Worm (Caenorhabditis elegans) whole organism, L4 larva: ENCODE data around the gene dna-2.

ENCODE experiments used
- D1046.2 ChIP-seq: fragments of 200-800 bp; sonication (Bioruptor generic); IDR thresholded peaks from 2 replicates; pipeline ENCODE4 v1.3.6; 2022; ENCODE audit warnings: missing genetic modification characterization, missing compliant biosample characterization
- F49E8.2 ChIP-seq: sonication (generic microtip); optimal IDR thresholded peaks from 2 replicates; lab custom pipeline; 2016; ENCODE audit warnings: missing compliant biosample characterization, mild to moderate bottlenecking, missing genetic modification characterization, borderline replicate concordance
- T20F7.1 ChIP-seq: fragments of 200-800 bp; sonication (Bioruptor generic); optimal IDR thresholded peaks from 2 replicates; lab custom pipeline; 2018; ENCODE audit warnings: mild to moderate bottlenecking, missing genetic modification characterization, missing compliant biosample characterization
- T26A8.4 ChIP-seq: fragments of 200-800 bp; sonication (Bioruptor generic); IDR thresholded peaks from 2 replicates; pipeline ENCODE4 v1.3.6; 2022; ENCODE audit warnings: missing genetic modification characterization, missing compliant biosample characterization
- Y48G9A.11 ChIP-seq: fragments of 200-800 bp; sonication (Bioruptor generic); IDR thresholded peaks from 2 replicates; pipeline ENCODE4 v1.3.6; 2022; ENCODE audit warnings: missing genetic modification reagents, missing genetic modification characterization, missing compliant biosample characterization
- Y75B8A.6 ChIP-seq: fragments of 200-800 bp; sonication (Bioruptor generic); IDR thresholded peaks from 2 replicates; pipeline ENCODE4 v1.3.6; 2022; ENCODE audit warnings: missing genetic modification reagents, missing genetic modification characterization, missing compliant biosample characterization
- ZK546.5 ChIP-seq, 2 experiments: sonication (generic microtip); optimal IDR thresholded peaks; 2 replicates each; lab custom pipeline; 2017; ENCODE audit warnings: missing biosample characterization in 2 of 2, missing genetic modification characterization in 2 of 2
- aha-1 ChIP-seq: fragments of 150-350 bp; peaks from one replicate; lab custom pipeline; 2014; ENCODE audit warnings: missing biosample characterization, missing genetic modification characterization
- aly-2 ChIP-seq: sonication (generic microtip); optimal IDR thresholded peaks from 2 replicates; lab custom pipeline; 2018; ENCODE audit warnings: missing biosample characterization, missing genetic modification characterization
- ama-1 ChIP-seq: fragments of 150-350 bp; optimal IDR thresholded peaks from 2 replicates; lab custom pipeline; 2014; ENCODE audit warnings: inconsistent platforms, mixed read lengths
- arid-1 ChIP-seq: fragments of 200-800 bp; sonication (Bioruptor generic); conservative IDR thresholded peaks from 2 replicates; pipeline ENCODE4 v1.3.6; 2022; ENCODE audit warnings: missing genetic modification reagents, missing genetic modification characterization, missing compliant biosample characterization
- ceh-20 ChIP-seq: fragments of 200-800 bp; sonication (Bioruptor generic); IDR thresholded peaks from 2 replicates; pipeline ENCODE4 v1.3.6; 2022; ENCODE audit warnings: missing genetic modification reagents, missing genetic modification characterization, missing compliant biosample characterization
- ceh-28 ChIP-seq: fragments of 150-350 bp; optimal IDR thresholded peaks from 2 replicates; lab custom pipeline; 2014; ENCODE audit warnings: missing biosample characterization, missing genetic modification reagents, missing genetic modification characterization
- ceh-62 ChIP-seq: sonication (generic microtip); optimal IDR thresholded peaks from 2 replicates; lab custom pipeline; 2017; ENCODE audit warnings: missing biosample characterization, missing genetic modification characterization
- ctbp-1 ChIP-seq: fragments of 200-800 bp; sonication (Bioruptor generic); IDR thresholded peaks from 2 replicates; pipeline ENCODE4 v1.3.6; 2022; ENCODE audit warnings: missing genetic modification reagents, missing genetic modification characterization, missing compliant biosample characterization
- daf-12 ChIP-seq: fragments of 150-350 bp; optimal IDR thresholded peaks from 2 replicates; lab custom pipeline; 2014; ENCODE audit warnings: missing biosample characterization, missing genetic modification reagents, missing genetic modification characterization
- daf-16 ChIP-seq, 3 experiments: sonication (generic microtip); optimal IDR thresholded peaks; 2 replicates each; lab custom pipeline; 2016 to 2017; ENCODE audit warnings: missing genetic modification characterization in 3 of 3, missing genetic modification reagents in 3 of 3, mild to moderate bottlenecking in 2 of 3, missing compliant biosample characterization in 2 of 3, missing biosample characterization in 1 of 3, moderate library complexity in 1 of 3
- daf-8 ChIP-seq: fragments of 200-800 bp; sonication (Bioruptor generic); IDR thresholded peaks from 2 replicates; pipeline ENCODE4 v1.3.6; 2022; ENCODE audit warnings: missing genetic modification characterization, missing compliant biosample characterization
- dmd-6 ChIP-seq: fragments of 200-800 bp; sonication (Bioruptor generic); IDR thresholded peaks from 2 replicates; pipeline ENCODE4 v1.3.6; 2022; ENCODE audit warnings: missing genetic modification reagents, missing genetic modification characterization, missing compliant biosample characterization
- dmd-9 ChIP-seq: fragments of 200-800 bp; sonication (Bioruptor generic); IDR thresholded peaks from 2 replicates; pipeline ENCODE4 v1.3.6; 2022; ENCODE audit warnings: missing genetic modification reagents, missing genetic modification characterization, missing compliant biosample characterization
- dve-1 ChIP-seq: sonication (generic microtip); optimal IDR thresholded peaks from 2 replicates; lab custom pipeline; 2017; ENCODE audit warnings: antibody characterized with exemption, mild to moderate bottlenecking, missing genetic modification characterization, missing compliant biosample characterization; ENCODE audit not compliant: insufficient read depth
- egl-43 ChIP-seq: fragments of 200-800 bp; sonication (Bioruptor generic); IDR thresholded peaks from 2 replicates; pipeline ENCODE4 v1.3.6; 2022; ENCODE audit warnings: missing genetic modification reagents, missing genetic modification characterization, missing compliant biosample characterization
- hlh-11 ChIP-seq: fragments of 200-800 bp; sonication (Bioruptor generic); optimal IDR thresholded peaks from 2 replicates; lab custom pipeline; 2018; ENCODE audit warnings: mild to moderate bottlenecking, missing genetic modification characterization, missing compliant biosample characterization
- hlh-30 ChIP-seq: sonication (generic microtip); optimal IDR thresholded peaks from 2 replicates; lab custom pipeline; 2017; ENCODE audit warnings: antibody characterized with exemption, mild to moderate bottlenecking, missing genetic modification characterization, missing compliant biosample characterization; ENCODE audit not compliant: insufficient read depth
- lin-1 ChIP-seq: fragments of 200-800 bp; sonication (Bioruptor generic); IDR thresholded peaks from 2 replicates; pipeline ENCODE4 v1.3.6; 2022; ENCODE audit warnings: missing genetic modification reagents, missing genetic modification characterization, missing compliant biosample characterization
- lin-13 ChIP-seq: fragments of 150-350 bp; optimal IDR thresholded peaks from 2 replicates; lab custom pipeline; 2014; ENCODE audit warnings: missing biosample characterization, missing genetic modification reagents, missing genetic modification characterization
- lin-15B ChIP-seq: fragments of 150-350 bp; sonication (generic microtip); optimal IDR thresholded peaks from 3 replicates; lab custom pipeline; 2014; ENCODE audit warnings: missing biosample characterization, missing genetic modification characterization
- madf-5 ChIP-seq, 2 experiments: fragments of 200-800 bp; sonication (Bioruptor generic); IDR thresholded peaks; 2 replicates each; pipeline ENCODE4 v1.3.6; 2022; ENCODE audit warnings: missing compliant biosample characterization in 2 of 2, missing genetic modification characterization in 2 of 2
- madf-9 ChIP-seq: fragments of 200-800 bp; sonication (Bioruptor generic); conservative IDR thresholded peaks from 2 replicates; pipeline ENCODE4 v1.3.6; 2022; ENCODE audit warnings: missing genetic modification reagents, missing genetic modification characterization, missing compliant biosample characterization
- mdt-29 ChIP-seq: fragments of 200-800 bp; sonication (Bioruptor generic); IDR thresholded peaks from 2 replicates; pipeline ENCODE4 v1.3.6; 2022; ENCODE audit warnings: missing genetic modification reagents, missing genetic modification characterization, missing compliant biosample characterization
- mep-1 ChIP-seq: fragments of 150-350 bp; sonication (generic microtip); optimal IDR thresholded peaks from 3 replicates; lab custom pipeline; 2014; ENCODE audit warnings: missing biosample characterization, missing genetic modification characterization
- nhr-102 ChIP-seq: sonication (generic microtip); optimal IDR thresholded peaks from 2 replicates; lab custom pipeline; 2016; ENCODE audit warnings: mild to moderate bottlenecking, missing genetic modification characterization, moderate library complexity, missing compliant biosample characterization
- pha-4 ChIP-seq, 2 experiments: fragments of 150-350 bp in 1 of 2; fragments of 200-800 bp in 1 of 2; sonication (Bioruptor generic) in 1 of 2; IDR thresholded peaks in 1 of 2; optimal IDR thresholded peaks in 1 of 2; 2 replicates each; pipeline versions ENCODE4 v1.3.6 to Lab custom; 2014 to 2022; ENCODE audit warnings: missing genetic modification characterization in 2 of 2, missing genetic modification reagents in 2 of 2, missing biosample characterization in 1 of 2, missing compliant biosample characterization in 1 of 2
- rbr-2 ChIP-seq: sonication (generic microtip); optimal IDR thresholded peaks from 2 replicates; lab custom pipeline; 2016; ENCODE audit warnings: missing genotype, missing genetic modification characterization, missing compliant biosample characterization
- sdz-12 ChIP-seq: fragments of 200-800 bp; sonication (Bioruptor generic); optimal IDR thresholded peaks from 2 replicates; lab custom pipeline; 2018; ENCODE audit warnings: mild to moderate bottlenecking, missing genetic modification characterization, missing compliant biosample characterization
- set-16 ChIP-seq: fragments of 200-800 bp; sonication (Bioruptor generic); IDR thresholded peaks from 2 replicates; pipeline ENCODE4 v1.3.6; 2022; ENCODE audit warnings: missing genetic modification reagents, missing genetic modification characterization, missing compliant biosample characterization
- spr-1 ChIP-seq: sonication (generic microtip); optimal IDR thresholded peaks from 2 replicates; lab custom pipeline; 2016; ENCODE audit warnings: mild to moderate bottlenecking, missing genetic modification characterization, missing compliant biosample characterization
- spr-3 ChIP-seq: fragments of 200-800 bp; sonication (Bioruptor generic); optimal IDR thresholded peaks from 2 replicates; lab custom pipeline; 2018; ENCODE audit warnings: mild to moderate bottlenecking, missing genetic modification characterization, missing compliant biosample characterization
- tag-97 ChIP-seq: fragments of 200-800 bp; sonication (Bioruptor generic); IDR thresholded peaks from 2 replicates; pipeline ENCODE4 v1.3.6; 2022; ENCODE audit warnings: missing genetic modification characterization, missing compliant biosample characterization
- tra-1 ChIP-seq: fragments of 200-800 bp; sonication (Bioruptor generic); IDR thresholded peaks from 2 replicates; pipeline ENCODE4 v1.3.6; 2022; ENCODE audit warnings: missing genetic modification reagents, missing genetic modification characterization, missing compliant biosample characterization
- unc-62 ChIP-seq, 3 experiments: fragments of 150-350 bp in 1 of 3; sonication (generic microtip); optimal IDR thresholded peaks in 2 of 3; peaks in 1 of 3; 1 replicate in 1 of 3; 2 replicates in 2 of 3; lab custom pipeline; 2014 to 2017; ENCODE audit warnings: missing biosample characterization in 3 of 3, missing genetic modification characterization in 3 of 3, missing genetic modification reagents in 3 of 3, missing genotype in 1 of 3
- zfp-2 ChIP-seq: sonication (generic microtip); optimal IDR thresholded peaks from 2 replicates; lab custom pipeline; 2016; ENCODE audit warnings: mild to moderate bottlenecking, missing genetic modification characterization, missing compliant biosample characterization
- zfp-3 ChIP-seq: fragments of 200-800 bp; sonication (Bioruptor generic); conservative IDR thresholded peaks from 2 replicates; pipeline ENCODE4 v1.3.6; 2022; ENCODE audit warnings: missing genetic modification reagents, missing genetic modification characterization, missing compliant biosample characterization
- zip-11 ChIP-seq: fragments of 200-800 bp; sonication (Bioruptor generic); IDR thresholded peaks from 2 replicates; pipeline ENCODE4 v1.3.6; 2022; ENCODE audit warnings: missing genetic modification characterization, missing compliant biosample characterization
- zip-2 ChIP-seq: fragments of 150-350 bp; optimal IDR thresholded peaks from 2 replicates; lab custom pipeline; 2014; ENCODE audit warnings: missing biosample characterization, missing genetic modification characterization
- ztf-7 ChIP-seq: fragments of 150-350 bp; optimal IDR thresholded peaks from 2 replicates; lab custom pipeline; 2014; ENCODE audit warnings: missing biosample characterization, missing genetic modification characterization

The dna-2 gene

DNA sequence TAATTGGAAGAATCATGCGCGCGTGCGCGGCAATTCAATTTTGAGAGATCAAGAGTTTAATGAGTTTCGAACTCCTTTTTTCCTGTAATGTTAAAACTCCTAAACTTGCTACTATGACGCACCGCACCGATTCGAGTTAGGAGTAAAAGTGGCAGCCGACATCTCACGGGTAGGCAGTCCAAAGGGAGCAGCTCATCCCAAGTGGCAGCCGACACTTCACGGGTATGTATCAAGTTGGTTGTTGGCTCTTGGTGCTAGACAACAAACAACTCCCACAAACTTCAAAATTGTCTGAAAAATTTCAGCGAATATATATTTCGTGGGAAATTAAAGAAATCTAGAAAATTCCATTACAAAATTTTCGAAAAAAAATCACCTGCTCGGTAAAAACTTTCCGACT, 25.0 kb upstream of the dna-2 start:
- 0 out of 2 replicates have a peak, but pooled peaks have one; percentile 17 for TF ChIP-seq egl-43 (GFP tag; lab: Robert Waterston, UW)
- no peak for TF ChIP-seq ceh-28 (tag; lab: Kevin White, UChicago)
- TF ChIP-seq aha-1: peak; percentile 88
- TF ChIP-seq, all 104 proteins: peak for 2

DNA sequence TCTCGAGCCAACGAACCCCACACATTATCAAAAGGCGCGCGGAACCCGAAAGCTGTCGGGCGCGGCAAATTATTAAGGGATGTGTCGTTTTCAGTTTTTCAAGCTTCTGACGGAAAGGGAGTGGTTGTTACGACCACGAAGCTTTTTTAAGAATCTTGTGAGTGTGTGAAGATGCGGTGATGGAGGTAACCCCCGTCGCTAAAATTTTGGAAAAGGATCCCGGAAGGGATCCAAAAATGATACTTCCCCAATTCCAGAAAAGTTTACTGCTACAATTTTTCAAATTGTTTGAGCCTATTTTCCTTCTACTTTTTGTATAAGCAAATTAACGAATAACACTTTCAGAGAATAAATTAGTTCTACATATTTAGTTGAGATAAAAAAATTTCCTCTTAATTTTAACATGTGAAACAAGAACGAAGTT, 21.5 kb upstream of the dna-2 start:
- TF ChIP-seq unc-62 (GFP tag; optimal IDR thresholded peaks at IDR 0.05 in 1 of 2; lab: Kevin White, UChicago) (no peak), unc-62 (tag; optimal IDR thresholded peaks at IDR 0.05; lab: Kevin White, UChicago) (no peak), lin-15B (tag; lab: Kevin White, UChicago) (no peak), T20F7.1 (peak; percentile 57), hlh-30 (tag; lab: Kevin White, UChicago) (peak; percentile 35), egl-43 (GFP tag; lab: Robert Waterston, UW) (peak; percentile 84), sdz-12 (GFP tag; lab: Kevin White, UChicago) (peak; percentile 50), ceh-20 (GFP tag; lab: Robert Waterston, UW) (0 out of 2 replicates have a peak, but pooled peaks have one; percentile 46), zip-2 (tag; lab: Kevin White, UChicago) (peak; percentile 37), tag-97 (GFP tag; lab: Robert Waterston, UW) (0 out of 2 replicates have a peak, but pooled peaks have one; percentile 37), zip-11 (GFP tag; lab: Robert Waterston, UW) (no peak), pha-4 (GFP tag; IDR thresholded peaks at IDR 0.05; lab: Robert Waterston, UW) (peak; percentile 87), pha-4 (tag; optimal IDR thresholded peaks at IDR 0.05; lab: Kevin White, UChicago) (peak; percentile 75), arid-1 (0 out of 2 replicates have a peak, but pooled peaks have one; percentile 49), D1046.2 (GFP tag; lab: Robert Waterston, UW) (0 out of 2 replicates have a peak, but pooled peaks have one; percentile 40), hlh-11 (tag; lab: Kevin White, UChicago) (peak; percentile 55), daf-12 (tag; lab: Kevin White, UChicago) (no peak), ZK546.5 (tag; optimal IDR thresholded peaks at IDR 0.05; lab: Kevin White, UChicago) (no peak), aly-2 (tag; lab: Kevin White, UChicago) (peak; percentile 39), ztf-7 (tag; lab: Kevin White, UChicago) (peak; percentile 66), rbr-2 (tag; lab: Kevin White, UChicago) (no peak), dmd-6 (GFP tag; lab: Robert Waterston, UW) (peak; percentile 69), ama-1 (lab: Kevin White, UChicago) (peak; percentile 90), zfp-2 (tag; lab: Kevin White, UChicago) (no peak), T26A8.4 (GFP tag; lab: Robert Waterston, UW) (peak; percentile 87), madf-5 (GFP tag; IDR thresholded peaks at IDR 0.05; lab: Robert Waterston, UW) (peak; percentile 21 to 78; a peak in 2 of 4 replicates), dve-1 (tag; lab: Kevin White, UChicago) (peak; percentile 91), mep-1 (peak; percentile 93), ctbp-1 (GFP tag; lab: Robert Waterston, UW) (peak; percentile 92), madf-9 (GFP tag; lab: Robert Waterston, UW) (0 out of 2 replicates have a peak, but pooled peaks have one; percentile 2), daf-16 (GFP tag; optimal IDR thresholded peaks at IDR 0.05; lab: Kevin White, UChicago) (no peak), daf-16 (tag; optimal IDR thresholded peaks at IDR 0.05; lab: Kevin White, UChicago) (peak; percentile 50), ceh-62 (no peak), daf-8 (GFP tag; lab: Robert Waterston, UW) (no peak), set-16 (GFP tag; lab: Robert Waterston, UW) (no peak), F49E8.2 (tag; lab: Kevin White, UChicago) (no peak), spr-3 (GFP tag; lab: Kevin White, UChicago) (peak; percentile 20), zfp-3 (peak; percentile 99), lin-1 (peak; percentile 88), mdt-29 (peak; percentile 56; the same call in 1 of the 2 replicates), nhr-102 (tag; lab: Kevin White, UChicago) (no peak), dmd-9 (GFP tag; lab: Robert Waterston, UW) (peak; percentile 55; the same call in 1 of the 2 replicates), spr-1 (tag; lab: Kevin White, UChicago) (peak; percentile 37), tra-1 (GFP tag; lab: Robert Waterston, UW) (0 out of 2 replicates have a peak, but pooled peaks have one; percentile 43), Y48G9A.11 (peak; percentile 75), Y75B8A.6 (GFP tag; lab: Robert Waterston, UW) (peak; percentile 92), lin-13 (GFP tag; lab: Kevin White, UChicago) (peak; percentile 80)
